Worm (Caenorhabditis elegans) whole organism, L2 larva: Measurements from ENCODE around the gene Y43C5A.3.

ENCODE experiments used
- C34F6.9 ChIP-seq: fragments of 150-350 bp; optimal IDR thresholded peaks from 2 replicates; lab custom pipeline; 2014; ENCODE audit warnings: missing biosample characterization, missing genetic modification characterization
- F13H6.1 ChIP-seq: sonication (generic microtip); optimal IDR thresholded peaks from 2 replicates; lab custom pipeline; 2016; ENCODE audit warnings: missing genetic modification characterization, missing compliant biosample characterization
- R02D3.7 ChIP-seq: fragments of 150-350 bp; optimal IDR thresholded peaks from 2 replicates; lab custom pipeline; 2014; ENCODE audit warnings: missing biosample characterization, missing genetic modification characterization
- ZK546.5 ChIP-seq: sonication (generic microtip); optimal IDR thresholded peaks from 2 replicates; lab custom pipeline; 2017; ENCODE audit warnings: missing biosample characterization, missing genetic modification characterization
- alr-1 ChIP-seq: fragments of 150-350 bp; optimal IDR thresholded peaks from 2 replicates; lab custom pipeline; 2014; ENCODE audit warnings: missing biosample characterization, missing genetic modification characterization
- aly-2 ChIP-seq: fragments of 150-350 bp; optimal IDR thresholded peaks from 2 replicates; lab custom pipeline; 2014; ENCODE audit warnings: missing biosample characterization, missing genetic modification characterization
- ama-1 ChIP-seq: fragments of 150-350 bp; optimal IDR thresholded peaks from 2 replicates; lab custom pipeline; 2018; ENCODE audit warnings: inconsistent platforms
- ceh-16 ChIP-seq: fragments of 150-350 bp; optimal IDR thresholded peaks from 2 replicates; lab custom pipeline; 2014; ENCODE audit warnings: missing biosample characterization, missing genetic modification characterization
- ceh-82 ChIP-seq: fragments of 150-350 bp; optimal IDR thresholded peaks from 2 replicates; lab custom pipeline; 2014; ENCODE audit warnings: missing biosample characterization, missing genetic modification characterization
- crh-2 ChIP-seq: sonication (generic microtip); optimal IDR thresholded peaks from 2 replicates; lab custom pipeline; 2017; ENCODE audit warnings: missing biosample characterization, missing genetic modification characterization
- egl-27 ChIP-seq: sonication (generic microtip); optimal IDR thresholded peaks from 3 replicates; lab custom pipeline; 2017; ENCODE audit warnings: missing biosample characterization, missing genetic modification reagents, missing genetic modification characterization
- elt-3 ChIP-seq: sonication (generic microtip); optimal IDR thresholded peaks from 2 replicates; lab custom pipeline; 2017; ENCODE audit warnings: missing biosample characterization, missing genetic modification characterization
- fos-1 ChIP-seq: fragments of 150-350 bp; optimal IDR thresholded peaks from 2 replicates; lab custom pipeline; 2014; ENCODE audit warnings: missing biosample characterization, missing genetic modification characterization
- lin-13 ChIP-seq: fragments of 150-350 bp; optimal IDR thresholded peaks from 2 replicates; lab custom pipeline; 2014; ENCODE audit warnings: missing biosample characterization, missing genetic modification reagents, missing genetic modification characterization
- lsy-2 ChIP-seq, 2 experiments: fragments of 150-350 bp in 1 of 2; sonication (generic microtip) in 1 of 2; optimal IDR thresholded peaks; 2 replicates each; lab custom pipeline; 2014 to 2017; ENCODE audit warnings: missing biosample characterization in 2 of 2, missing genetic modification characterization in 2 of 2
- mbf-1 ChIP-seq: sonication (generic microtip); optimal IDR thresholded peaks from 2 replicates; lab custom pipeline; 2017; ENCODE audit warnings: missing biosample characterization, missing genetic modification characterization
- mdl-1 ChIP-seq, 2 experiments: fragments of 150-350 bp in 1 of 2; sonication (generic microtip) in 1 of 2; optimal IDR thresholded peaks; 2 replicates each; lab custom pipeline; 2017; ENCODE audit warnings: missing biosample characterization in 2 of 2, missing genetic modification characterization in 2 of 2
- nhr-10 ChIP-seq: sonication (generic microtip); optimal IDR thresholded peaks from 2 replicates; lab custom pipeline; 2017; ENCODE audit warnings: missing biosample characterization, missing genetic modification characterization
- nhr-11 ChIP-seq: fragments of 150-350 bp; optimal IDR thresholded peaks from 2 replicates; lab custom pipeline; 2014; ENCODE audit warnings: missing biosample characterization, missing genetic modification characterization
- nhr-129 ChIP-seq: fragments of 150-350 bp; optimal IDR thresholded peaks from 2 replicates; lab custom pipeline; 2014; ENCODE audit warnings: missing biosample characterization, missing genetic modification characterization
- nhr-21 ChIP-seq: fragments of 150-350 bp; optimal IDR thresholded peaks from 2 replicates; lab custom pipeline; 2014; ENCODE audit warnings: missing biosample characterization, missing genetic modification characterization
- nhr-23 ChIP-seq: fragments of 150-350 bp; optimal IDR thresholded peaks from 2 replicates; lab custom pipeline; 2014; ENCODE audit warnings: missing biosample characterization, missing genetic modification reagents, missing genetic modification characterization
- nhr-237 ChIP-seq: fragments of 150-350 bp; optimal IDR thresholded peaks from 2 replicates; lab custom pipeline; 2014; ENCODE audit warnings: missing biosample characterization, missing genetic modification characterization
- nhr-6 ChIP-seq: fragments of 150-350 bp; optimal IDR thresholded peaks from 2 replicates; lab custom pipeline; 2014; ENCODE audit warnings: missing biosample characterization, missing genetic modification characterization
- nhr-77 ChIP-seq: fragments of 150-350 bp; optimal IDR thresholded peaks from 2 replicates; lab custom pipeline; 2014; ENCODE audit warnings: missing biosample characterization, missing genetic modification characterization
- peb-1 ChIP-seq: fragments of 150-350 bp; optimal IDR thresholded peaks from 2 replicates; lab custom pipeline; 2014; ENCODE audit warnings: missing biosample characterization, missing genetic modification characterization
- sem-4 ChIP-seq: fragments of 150-350 bp; optimal IDR thresholded peaks from 2 replicates; lab custom pipeline; 2014; ENCODE audit warnings: missing biosample characterization, missing genetic modification reagents, missing genetic modification characterization
- sma-3 ChIP-seq: sonication (generic microtip); optimal IDR thresholded peaks from 2 replicates; lab custom pipeline; 2016; ENCODE audit warnings: missing genetic modification reagents, missing genetic modification characterization, missing compliant biosample characterization
- sma-9 ChIP-seq, 2 experiments: fragments of 150-350 bp in 1 of 2; sonication (generic microtip) in 1 of 2; optimal IDR thresholded peaks; 2 replicates each; lab custom pipeline; 2014 to 2016; ENCODE audit warnings: missing genetic modification characterization in 2 of 2, mild to moderate bottlenecking in 1 of 2, missing biosample characterization in 1 of 2, missing compliant biosample characterization in 1 of 2, missing genetic modification reagents in 1 of 2, moderate library complexity in 1 of 2
- snpc-4 ChIP-seq: fragments of 150-350 bp; optimal IDR thresholded peaks from 2 replicates; lab custom pipeline; 2014; ENCODE audit warnings: missing biosample characterization, missing genetic modification characterization
- unc-39 ChIP-seq: fragments of 150-350 bp; optimal IDR thresholded peaks from 2 replicates; lab custom pipeline; 2014; ENCODE audit warnings: missing biosample characterization, missing genetic modification characterization
- unc-55 ChIP-seq: fragments of 150-350 bp; sonication (generic microtip); optimal IDR thresholded peaks from 3 replicates; lab custom pipeline; 2014; ENCODE audit warnings: missing biosample characterization, missing genetic modification reagents, missing genetic modification characterization
- unc-62 ChIP-seq: fragments of 150-350 bp; optimal IDR thresholded peaks from 2 replicates; lab custom pipeline; 2014; ENCODE audit warnings: missing biosample characterization, missing genetic modification reagents, missing genetic modification characterization
- zag-1 ChIP-seq: fragments of 150-350 bp; optimal IDR thresholded peaks from 2 replicates; lab custom pipeline; 2014; ENCODE audit warnings: missing biosample characterization, missing genetic modification characterization
- ztf-1 ChIP-seq: fragments of 200-800 bp; sonication (Bioruptor generic); conservative IDR thresholded peaks from 2 replicates; pipeline ENCODE4 v1.3.6; 2022; ENCODE audit warnings: missing genetic modification characterization, missing compliant biosample characterization
- ztf-11 ChIP-seq: sonication (generic microtip); optimal IDR thresholded peaks from 2 replicates; lab custom pipeline; 2017; ENCODE audit warnings: missing biosample characterization, missing genetic modification characterization
- ztf-4 ChIP-seq: fragments of 150-350 bp; optimal IDR thresholded peaks from 2 replicates; lab custom pipeline; 2014; ENCODE audit warnings: missing biosample characterization, missing genetic modification characterization

Y43C5A.3 gene

DNA sequence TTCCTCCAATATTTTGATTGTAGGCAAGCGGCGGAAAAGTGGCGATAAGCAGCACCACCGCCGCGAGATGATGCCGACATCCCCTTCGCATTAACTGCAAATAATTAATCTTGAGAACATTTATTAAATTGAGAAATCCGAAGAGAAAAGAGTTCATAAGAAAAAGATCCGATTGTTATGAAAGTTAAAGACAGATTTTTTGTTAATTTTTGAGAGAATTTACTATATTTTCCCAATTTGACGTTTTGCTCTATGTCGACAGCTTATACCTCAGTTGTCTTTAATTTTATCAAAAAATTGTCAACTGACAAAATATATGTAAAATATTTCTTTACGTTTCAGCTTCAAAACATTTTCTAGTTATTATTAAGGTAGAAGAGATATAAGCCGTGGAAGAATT, 28.4 kb downstream of the Y43C5A.3 start, which contains the start of gene R09E10.5:
R09E10.5 (minus strand) TSS at position 101 of the 400 bp plus-strand sequence.
- TF ChIP-seq nhr-129 (tag; lab: Kevin White, UChicago) = no peak
- TF ChIP-seq nhr-237 (tag; lab: Kevin White, UChicago) = no peak
- no peak for TF ChIP-seq sma-3 (GFP tag; lab: Kevin White, UChicago)
- TF ChIP-seq unc-55 (GFP tag; lab: Kevin White, UChicago) = no peak
- no peak for TF ChIP-seq mdl-1 (tag; optimal IDR thresholded peaks at IDR 0.05; lab: Kevin White, UChicago)
- no peak for TF ChIP-seq mbf-1 (tag; lab: Kevin White, UChicago)
- TF ChIP-seq peb-1 (tag; lab: Kevin White, UChicago) = no peak
- no peak for TF ChIP-seq zag-1 (tag; lab: Kevin White, UChicago)
- TF ChIP-seq R02D3.7 = no peak
- TF ChIP-seq ceh-16 (tag; lab: Kevin White, UChicago) = no peak
- no peak for TF ChIP-seq snpc-4 (tag; lab: Kevin White, UChicago)
- no peak for TF ChIP-seq ztf-4 (tag; lab: Kevin White, UChicago)
- no peak for TF ChIP-seq nhr-77 (tag; lab: Kevin White, UChicago)
- TF ChIP-seq F13H6.1 = no peak
- no peak for TF ChIP-seq nhr-11
- no peak for TF ChIP-seq nhr-6 (tag; lab: Kevin White, UChicago)
- no peak for TF ChIP-seq alr-1 (tag; lab: Kevin White, UChicago)
- no peak for TF ChIP-seq unc-62 (GFP tag; lab: Kevin White, UChicago)
- TF ChIP-seq nhr-10 = no peak
- no peak for TF ChIP-seq ZK546.5

DNA sequence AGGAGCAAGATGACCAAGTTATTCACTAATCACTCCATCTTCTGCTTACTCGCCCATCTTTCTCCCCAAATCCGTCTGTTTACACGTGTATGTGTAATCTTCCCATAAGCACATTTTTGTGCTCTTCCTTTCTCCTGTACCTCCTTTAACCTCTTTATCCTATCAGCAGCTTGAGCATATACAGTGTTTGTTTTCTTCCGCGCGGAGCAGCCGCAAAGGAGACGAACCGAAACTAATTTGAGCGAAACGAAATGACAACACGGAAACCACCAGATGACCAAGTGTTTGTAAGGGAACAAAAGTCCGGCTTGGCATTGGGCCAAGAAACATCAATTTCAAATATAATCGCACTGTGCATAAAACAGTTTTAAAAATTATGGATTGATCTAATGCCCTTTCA, 30.5 kb downstream of the Y43C5A.3 start:
- no peak for TF ChIP-seq ztf-4 (tag; lab: Kevin White, UChicago)
- TF ChIP-seq nhr-77 (tag; lab: Kevin White, UChicago) = no peak
- no peak for TF ChIP-seq peb-1 (tag; lab: Kevin White, UChicago)
- TF ChIP-seq unc-55 (GFP tag; lab: Kevin White, UChicago) = no peak
- no peak for TF ChIP-seq C34F6.9 (tag; lab: Kevin White, UChicago)
- TF ChIP-seq F13H6.1 = no peak
- TF ChIP-seq ceh-82 (tag; lab: Kevin White, UChicago) = no peak
- no peak for TF ChIP-seq alr-1 (tag; lab: Kevin White, UChicago)

DNA sequence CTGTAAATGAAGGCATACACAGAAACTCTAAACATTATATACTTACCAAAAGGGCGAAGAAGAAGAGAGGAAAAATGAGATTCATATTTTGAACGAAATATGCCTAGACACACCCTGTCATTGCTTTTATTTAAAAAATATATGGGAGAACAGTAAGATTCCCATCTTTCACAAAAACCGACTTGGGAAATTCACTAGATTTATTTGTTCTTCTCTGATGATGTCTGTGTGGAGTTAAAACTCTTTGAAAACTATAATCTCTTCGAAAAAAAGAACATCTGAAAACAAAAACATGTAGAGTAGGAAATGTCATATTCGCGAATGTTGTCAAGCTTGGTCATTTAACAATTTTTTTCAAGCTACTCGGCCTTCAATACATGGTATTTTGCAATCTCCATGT, 36.5 kb downstream of the Y43C5A.3 start, which contains the start of gene R09E10.8:
R09E10.8 (minus strand) TSS at position 101 of the 400 bp plus-strand sequence.
- TF ChIP-seq nhr-21 (no peak), elt-3 (tag; lab: Kevin White, UChicago) (no peak), ztf-1 (GFP tag; lab: Robert Waterston, UW) (no peak), ztf-11 (no peak), ama-1 (lab: Kevin White, UChicago) (no peak), aly-2 (tag; lab: Kevin White, UChicago) (no peak), ceh-16 (tag; lab: Kevin White, UChicago) (no peak), mbf-1 (tag; lab: Kevin White, UChicago) (no peak), nhr-10 (no peak), ceh-82 (tag; lab: Kevin White, UChicago) (no peak)

DNA sequence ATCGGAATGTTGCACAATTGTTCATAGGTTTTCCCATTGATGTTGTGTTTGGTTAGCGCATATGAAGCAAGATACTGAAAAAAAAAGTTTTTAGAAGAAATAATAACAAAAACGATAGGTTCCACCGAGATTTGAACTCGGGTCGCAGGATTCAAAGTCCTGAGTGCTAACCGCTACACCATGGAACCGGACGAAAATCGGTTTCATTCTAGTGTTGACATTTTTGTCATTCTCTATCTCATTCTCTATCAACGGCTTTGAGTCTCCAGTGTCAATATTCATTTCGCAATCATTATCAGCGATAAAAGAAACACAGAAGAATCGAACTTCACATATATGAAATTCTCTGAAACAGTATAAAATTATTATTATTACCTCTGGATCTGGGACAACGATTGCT, 37.3 kb downstream of the Y43C5A.3 start:
- TF ChIP-seq unc-55 (GFP tag; lab: Kevin White, UChicago) (no peak), peb-1 (tag; lab: Kevin White, UChicago) (no peak), lsy-2 (tag; optimal IDR thresholded peaks at IDR 0.05; lab: Kevin White, UChicago) (no peak), lin-13 (GFP tag; lab: Kevin White, UChicago) (no peak), unc-39 (no peak), mdl-1 (tag; optimal IDR thresholded peaks at IDR 0.05; lab: Kevin White, UChicago) (no peak), snpc-4 (tag; lab: Kevin White, UChicago) (no peak), ceh-82 (tag; lab: Kevin White, UChicago) (no peak), ztf-11 (no peak), egl-27 (tag; lab: Kevin White, UChicago) (no peak), ztf-4 (tag; lab: Kevin White, UChicago) (no peak), R02D3.7 (no peak)

DNA sequence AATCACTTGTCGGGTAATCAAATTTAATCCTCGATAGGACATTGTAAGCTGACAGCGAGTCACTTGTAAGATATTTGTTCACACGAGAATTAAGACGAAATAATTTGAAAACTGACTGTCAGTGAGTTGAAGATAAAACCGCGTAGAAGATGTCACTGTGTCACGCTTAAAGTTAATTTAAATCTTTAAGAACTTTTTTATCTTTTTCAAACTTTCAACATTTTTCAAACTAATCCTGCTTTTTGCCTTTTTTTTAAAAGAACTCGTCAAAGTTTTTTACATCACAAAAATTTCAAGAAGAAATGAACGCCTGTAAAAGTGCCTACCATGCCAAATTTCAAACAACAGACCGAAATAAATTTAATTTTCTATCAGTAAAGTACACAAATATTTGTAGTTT, 39.7 kb downstream of the Y43C5A.3 start, which contains the start of gene acs-18:
acs-18 (minus strand) TSS at position 101 of the 400 bp plus-strand sequence.
- TF ChIP-seq nhr-6 (tag; lab: Kevin White, UChicago) (no peak), nhr-10 (no peak), sma-9 (GFP tag; optimal IDR thresholded peaks at IDR 0.05; lab: Kevin White, UChicago) (no peak), sma-9 (tag; optimal IDR thresholded peaks at IDR 0.05; lab: Kevin White, UChicago) (no peak), aly-2 (tag; lab: Kevin White, UChicago) (no peak), fos-1 (tag; lab: Kevin White, UChicago) (no peak), snpc-4 (tag; lab: Kevin White, UChicago) (no peak), nhr-23 (no peak), unc-62 (GFP tag; lab: Kevin White, UChicago) (no peak), sem-4 (no peak), crh-2 (no peak), nhr-77 (tag; lab: Kevin White, UChicago) (no peak), ceh-82 (tag; lab: Kevin White, UChicago) (no peak), R02D3.7 (no peak), alr-1 (tag; lab: Kevin White, UChicago) (no peak), ama-1 (lab: Kevin White, UChicago) (no peak), sma-3 (GFP tag; lab: Kevin White, UChicago) (no peak)
- TF ChIP-seq, all 48 proteins: peak for 0
